Worm (Caenorhabditis elegans): Measurements from ENCODE around the gene W02F12.8.

DNA sequence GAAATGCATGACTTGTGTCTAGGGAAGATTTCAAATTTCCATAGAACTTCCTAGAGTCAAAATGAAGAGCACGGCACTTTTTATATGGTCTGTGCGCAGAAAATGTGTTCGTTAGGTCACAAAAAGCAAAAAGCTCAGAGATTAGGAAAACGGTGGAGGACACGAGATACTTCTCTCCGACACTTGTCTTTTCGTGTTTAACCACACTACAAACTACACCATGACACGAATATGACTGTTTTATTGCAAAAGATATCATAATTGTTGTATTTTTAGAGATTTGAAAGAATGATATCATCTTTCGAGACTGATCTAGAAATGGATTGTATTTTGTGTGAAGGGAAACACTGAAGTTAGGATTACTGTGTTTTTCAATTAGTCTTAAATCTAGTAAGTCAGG lies 4.5 kb upstream of the W02F12.8 start:
- TF ChIP-seq attf-6 (GFP tag; IDR thresholded peaks at IDR 0.05) (no peak), lag-1 (GFP tag; IDR thresholded peaks at IDR 0.05) (no peak), F52B5.7 (tag; optimal IDR thresholded peaks at IDR 0.05) (no peak), ceh-100 (GFP tag; IDR thresholded peaks at IDR 0.05) (no peak), ama-1 (optimal IDR thresholded peaks at IDR 0.05) (no peak), ama-1 (GFP tag; optimal IDR thresholded peaks at IDR 0.05) (no peak), ztf-18 (tag; optimal IDR thresholded peaks at IDR 0.05) (no peak), rpc-1 (optimal IDR thresholded peaks at IDR 0.05) (no peak), rpc-1 (tag; optimal IDR thresholded peaks at IDR 0.05) (no peak), tlf-1 (GFP tag; optimal IDR thresholded peaks at IDR 0.05) (no peak)

All from whole organism, young adult.